Fruit fly (Drosophila melanogaster): ENCODE data around the gene nkd.

- TF ChIP-seq CG17328 (GFP tag; IDR thresholded peaks at IDR 0.05) (no peak), CG6683 (GFP tag; optimal IDR thresholded peaks at IDR 0.05) (no peak), sr (GFP tag; IDR thresholded peaks at IDR 0.05) (no peak), CG17912 (GFP tag; optimal IDR thresholded peaks at IDR 0.05) (no peak), CG3726 (GFP tag; IDR thresholded peaks at IDR 0.05) (no peak), CG8924 (tag; optimal IDR thresholded peaks at IDR 0.05) (no peak), Gug (GFP tag; IDR thresholded peaks at IDR 0.05) (no peak)
These were observed 8.2 kb downstream of the nkd start for dm6 chr3L:19037051-19037450.
